Fruit fly (Drosophila melanogaster): ENCODE results near the gene Tsp29Fb.

Gene Tsp29Fb

dm6 chr2L:8933710-8934242 is 3.4 kb upstream of the Tsp29Fb start, which contains the start of gene Tsp29Fa:
Gene Tsp29Fa (plus strand): TSS chr2L:8933962.
- no peak for TF ChIP-seq CTCF (optimal IDR thresholded peaks at IDR 0.05)
- TF ChIP-seq CG8478 (optimal IDR thresholded peaks at IDR 0.05) = no peak

- TF ChIP-seq CG8478 (optimal IDR thresholded peaks at IDR 0.05) (no peak), CTCF (optimal IDR thresholded peaks at IDR 0.05) (no peak)
Observed at dm6 chr2L:8937837-8938413, 735 bp downstream of the Tsp29Fb start.

- TF ChIP-seq CG8478 (optimal IDR thresholded peaks at IDR 0.05) (no peak), CTCF (optimal IDR thresholded peaks at IDR 0.05) (no peak)
Observed at dm6 chr2L:8940680-8941079, 3.5 kb downstream of the Tsp29Fb start.

dm6 chr2L:8941736-8942337 is 4.6 kb downstream of the Tsp29Fb start, which contains the start of gene Argl:
Gene Argl (minus strand): TSS chr2L:8942105.
- TF ChIP-seq CTCF (optimal IDR thresholded peaks at IDR 0.05) = no peak
- no peak for TF ChIP-seq CG8478 (optimal IDR thresholded peaks at IDR 0.05)

- no peak for TF ChIP-seq CG8478 (optimal IDR thresholded peaks at IDR 0.05)
- peak in 1 of 2 experiments; percentile 31 for TF ChIP-seq CTCF (optimal IDR thresholded peaks at IDR 0.05)
Observed at dm6 chr2L:8943110-8943509, 5.9 kb downstream of the Tsp29Fb start, which contains the start of gene CG9515. Gene CG9515 (minus strand): TSS chr2L:8943257.

dm6 chr2L:8946718-8947316 is 9.6 kb downstream of the Tsp29Fb start, which contains the start of gene CG46397:
Gene CG46397 (plus strand): TSS chr2L:8947266.
- no peak for TF ChIP-seq CTCF (optimal IDR thresholded peaks at IDR 0.05)
- no peak for TF ChIP-seq CG8478 (optimal IDR thresholded peaks at IDR 0.05)

- TF ChIP-seq CG8478 (optimal IDR thresholded peaks at IDR 0.05) (no peak), CTCF (optimal IDR thresholded peaks at IDR 0.05) (no peak)
Observed at dm6 chr2L:8947989-8948388, 10.8 kb downstream of the Tsp29Fb start.

- TF ChIP-seq CG8478 (optimal IDR thresholded peaks at IDR 0.05) (no peak), CTCF (optimal IDR thresholded peaks at IDR 0.05) (no peak)
Observed at dm6 chr2L:8948650-8949049, 11.5 kb downstream of the Tsp29Fb start.

dm6 chr2L:8949919-8950722 is 12.9 kb downstream of the Tsp29Fb start:
- TF ChIP-seq CG8478 (optimal IDR thresholded peaks at IDR 0.05) = no peak
- no peak for TF ChIP-seq CTCF (optimal IDR thresholded peaks at IDR 0.05)

- TF ChIP-seq CTCF (optimal IDR thresholded peaks at IDR 0.05) (no peak), CG8478 (optimal IDR thresholded peaks at IDR 0.05) (peak; percentile 1)
Observed at dm6 chr2L:8951184-8951934, 14.2 kb downstream of the Tsp29Fb start, which contains the start of gene C1GalTA. Gene C1GalTA (minus strand): TSS chr2L:8951216.

- no peak for TF ChIP-seq CG8478 (optimal IDR thresholded peaks at IDR 0.05)
- peak; percentile 47 to 55 for TF ChIP-seq CTCF (optimal IDR thresholded peaks at IDR 0.05)
Observed at dm6 chr2L:8952194-8953037, 15.2 kb downstream of the Tsp29Fb start.

dm6 chr2L:8955597-8956335 is 18.6 kb downstream of the Tsp29Fb start:
- TF ChIP-seq CG8478 (optimal IDR thresholded peaks at IDR 0.05) (no peak), CTCF (optimal IDR thresholded peaks at IDR 0.05) (no peak)

- TF ChIP-seq CTCF (optimal IDR thresholded peaks at IDR 0.05) (no peak), CG8478 (optimal IDR thresholded peaks at IDR 0.05) (no peak)
Observed at dm6 chr2L:8956336-8956726, 19.1 kb downstream of the Tsp29Fb start.
